Worm (Caenorhabditis elegans) whole organism, mixed stage, embryonic: ENCODE measurements around the gene bkip-1.

Source experiments
- M03D4.4 ChIP-seq: sonication (generic microtip); optimal IDR thresholded peaks from 2 replicates; lab custom pipeline; 2017; ENCODE audit warnings: mild to moderate bottlenecking, missing genetic modification characterization, missing compliant biosample characterization
- blmp-1 ChIP-seq: fragments of 150-350 bp; optimal IDR thresholded peaks from 2 replicates; lab custom pipeline; 2014; ENCODE audit warnings: missing biosample characterization, missing genetic modification characterization
- ceh-39 ChIP-seq: fragments of 150-350 bp; optimal IDR thresholded peaks from 2 replicates; lab custom pipeline; 2014; ENCODE audit warnings: missing biosample characterization, missing genetic modification characterization
- ceh-43 ChIP-seq: fragments of 200-800 bp; sonication (Bioruptor generic); optimal IDR thresholded peaks from 2 replicates; lab custom pipeline; 2018; ENCODE audit warnings: mild to moderate bottlenecking, missing genetic modification characterization, moderate library complexity, missing compliant biosample characterization
- ceh-83 ChIP-seq: fragments of 200-800 bp; sonication (Bioruptor generic); optimal IDR thresholded peaks from 2 replicates; lab custom pipeline; 2018; ENCODE audit warnings: mild to moderate bottlenecking, missing genetic modification characterization, missing compliant biosample characterization
- ces-1 ChIP-seq: fragments of 150-350 bp; optimal IDR thresholded peaks from 2 replicates; lab custom pipeline; 2014; ENCODE audit warnings: missing biosample characterization, missing genetic modification reagents, missing genetic modification characterization
- cnd-1 ChIP-seq: fragments of 200-800 bp; sonication (Bioruptor generic); optimal IDR thresholded peaks from 2 replicates; lab custom pipeline; 2018; ENCODE audit warnings: mild to moderate bottlenecking, missing genetic modification characterization, missing compliant biosample characterization
- drap-1 ChIP-seq: fragments of 200-800 bp; sonication (Bioruptor generic); optimal IDR thresholded peaks from 3 replicates; lab custom pipeline; 2018; ENCODE audit warnings: mild to moderate bottlenecking, missing genetic modification characterization, missing compliant biosample characterization
- elt-1 ChIP-seq: sonication (generic microtip); optimal IDR thresholded peaks from 2 replicates; lab custom pipeline; 2017; ENCODE audit warnings: missing genetic modification characterization, mild to moderate bottlenecking, missing compliant biosample characterization, antibody characterized with exemption, moderate library complexity, borderline replicate concordance; ENCODE audit not compliant: insufficient read depth
- elt-3 ChIP-seq: fragments of 150-350 bp; optimal IDR thresholded peaks from 2 replicates; lab custom pipeline; 2014; ENCODE audit warnings: missing biosample characterization, missing genetic modification characterization
- flh-1 ChIP-seq: fragments of 200-800 bp; sonication (Bioruptor generic); optimal IDR thresholded peaks from 2 replicates; lab custom pipeline; 2018; ENCODE audit warnings: mild to moderate bottlenecking, missing genetic modification characterization, moderate library complexity, missing compliant biosample characterization
- ham-2 ChIP-seq: fragments of 200-800 bp; sonication (Bioruptor generic); optimal IDR thresholded peaks from 2 replicates; lab custom pipeline; 2018; ENCODE audit warnings: mild to moderate bottlenecking, missing genetic modification characterization, missing compliant biosample characterization
- hlh-1 ChIP-seq: fragments of 150-350 bp; optimal IDR thresholded peaks from 2 replicates; lab custom pipeline; 2014; ENCODE audit warnings: missing biosample characterization, missing genetic modification reagents, missing genetic modification characterization
- lin-13 ChIP-seq: fragments of 150-350 bp; optimal IDR thresholded peaks from 2 replicates; lab custom pipeline; 2014; ENCODE audit warnings: missing biosample characterization, missing genetic modification characterization
- lin-32 ChIP-seq: fragments of 200-800 bp; sonication (Bioruptor generic); optimal IDR thresholded peaks from 2 replicates; lab custom pipeline; 2018; ENCODE audit warnings: mild to moderate bottlenecking, missing genetic modification characterization, missing compliant biosample characterization
- lsy-2 ChIP-seq: fragments of 150-350 bp; optimal IDR thresholded peaks from 2 replicates; lab custom pipeline; 2014; ENCODE audit warnings: missing biosample characterization, missing genetic modification characterization
- mab-5 ChIP-seq: fragments of 150-350 bp; optimal IDR thresholded peaks from 2 replicates; lab custom pipeline; 2014; ENCODE audit warnings: missing biosample characterization, missing genetic modification characterization
- mls-2 ChIP-seq: sonication (generic microtip); optimal IDR thresholded peaks from 2 replicates; lab custom pipeline; 2016; ENCODE audit warnings: mild to moderate bottlenecking, missing genetic modification characterization, moderate library complexity, missing compliant biosample characterization
- nhr-12 ChIP-seq: fragments of 150-350 bp; optimal IDR thresholded peaks from 2 replicates; lab custom pipeline; 2014; ENCODE audit warnings: missing biosample characterization, missing genetic modification characterization
- nhr-2 ChIP-seq: fragments of 150-350 bp; optimal IDR thresholded peaks from 2 replicates; lab custom pipeline; 2014; ENCODE audit warnings: missing biosample characterization, missing genetic modification characterization
- nhr-237 ChIP-seq: fragments of 150-350 bp; optimal IDR thresholded peaks from 2 replicates; lab custom pipeline; 2014; ENCODE audit warnings: missing biosample characterization, missing genetic modification characterization
- nhr-28 ChIP-seq: fragments of 150-350 bp; optimal IDR thresholded peaks from 2 replicates; lab custom pipeline; 2014; ENCODE audit warnings: missing biosample characterization, missing genetic modification characterization
- nhr-76 ChIP-seq: sonication (generic microtip); optimal IDR thresholded peaks from 2 replicates; lab custom pipeline; 2017; ENCODE audit warnings: missing biosample characterization, missing genetic modification characterization
- pha-4 ChIP-seq: fragments of 150-350 bp; optimal IDR thresholded peaks from 2 replicates; lab custom pipeline; 2018; ENCODE audit warnings: missing biosample characterization, missing genetic modification reagents, missing genetic modification characterization
- sem-2 ChIP-seq: fragments of 200-800 bp; sonication (Bioruptor generic); optimal IDR thresholded peaks from 2 replicates; lab custom pipeline; 2018; ENCODE audit warnings: mild to moderate bottlenecking, missing genetic modification characterization, missing compliant biosample characterization
- snpc-4 ChIP-seq: fragments of 150-350 bp; optimal IDR thresholded peaks from 2 replicates; lab custom pipeline; 2014; ENCODE audit warnings: missing biosample characterization, missing genetic modification characterization
- tbx-8 ChIP-seq: fragments of 200-800 bp; sonication (Bioruptor generic); optimal IDR thresholded peaks from 2 replicates; lab custom pipeline; 2018; ENCODE audit warnings: mild to moderate bottlenecking, missing genetic modification characterization, moderate library complexity, missing compliant biosample characterization
- unc-120 ChIP-seq: sonication (generic microtip); optimal IDR thresholded peaks from 2 replicates; lab custom pipeline; 2017; ENCODE audit warnings: missing genetic modification characterization, missing compliant biosample characterization; ENCODE audit not compliant: poor library complexity, severe bottlenecking
- unc-39 ChIP-seq: fragments of 150-350 bp; optimal IDR thresholded peaks from 2 replicates; lab custom pipeline; 2014; ENCODE audit warnings: missing biosample characterization, missing genetic modification characterization
- unc-62 ChIP-seq: fragments of 150-350 bp; optimal IDR thresholded peaks from 2 replicates; lab custom pipeline; 2014; ENCODE audit warnings: missing biosample characterization, missing genetic modification reagents, missing genetic modification characterization
- zip-8 ChIP-seq: fragments of 150-350 bp; optimal IDR thresholded peaks from 2 replicates; lab custom pipeline; 2014; ENCODE audit warnings: missing biosample characterization, missing genetic modification characterization
- ztf-11 ChIP-seq: fragments of 150-350 bp; optimal IDR thresholded peaks from 2 replicates; lab custom pipeline; 2014; ENCODE audit warnings: missing biosample characterization, missing genetic modification characterization

Gene bkip-1

ce11 chrII:14068607-14069006 lies 32.5 kb upstream of the bkip-1 start, which contains the start of gene xrn-1:
Gene xrn-1, plus strand, starts transcription at chrII:14068907.
- TF ChIP-seq nhr-76 (no peak), sem-2 (GFP tag; lab: Kevin White, UChicago) (no peak), M03D4.4 (tag; lab: Kevin White, UChicago) (no peak), nhr-28 (tag; lab: Kevin White, UChicago) (no peak), nhr-2 (tag; lab: Kevin White, UChicago) (no peak), nhr-237 (tag; lab: Kevin White, UChicago) (no peak), pha-4 (tag; lab: Kevin White, UChicago) (no peak), ham-2 (GFP tag; lab: Kevin White, UChicago) (no peak), ztf-11 (tag; lab: Kevin White, UChicago) (no peak), flh-1 (GFP tag; lab: Kevin White, UChicago) (no peak), ceh-43 (GFP tag; lab: Kevin White, UChicago) (no peak), nhr-12 (tag; lab: Kevin White, UChicago) (no peak)

DNA sequence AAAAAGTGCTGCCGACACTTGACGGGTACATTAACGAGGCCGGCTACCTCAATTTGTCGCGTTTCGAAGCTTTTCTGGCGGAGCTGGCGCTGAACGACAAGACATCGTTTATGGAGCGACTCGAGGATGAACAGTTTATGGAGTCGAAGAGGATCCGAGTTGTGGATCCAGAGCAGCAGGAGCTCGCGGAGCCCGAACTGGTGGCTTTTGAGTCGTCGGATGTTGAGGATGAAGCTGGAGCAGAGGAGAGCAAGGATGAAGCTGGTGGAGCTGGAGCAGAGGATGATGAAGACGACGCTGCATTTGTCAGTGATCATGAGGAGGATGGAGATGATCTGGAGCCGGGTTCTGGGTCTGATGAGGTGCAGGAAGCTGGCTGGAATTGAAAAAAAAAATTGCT lies 26.2 kb upstream of the bkip-1 start:
- TF ChIP-seq elt-3 (no peak), ztf-11 (tag; lab: Kevin White, UChicago) (no peak), lsy-2 (no peak), elt-1 (no peak), cnd-1 (tag; lab: Kevin White, UChicago) (no peak), tbx-8 (no peak), ceh-39 (tag; lab: Kevin White, UChicago) (no peak), flh-1 (GFP tag; lab: Kevin White, UChicago) (no peak), pha-4 (tag; lab: Kevin White, UChicago) (no peak), nhr-2 (tag; lab: Kevin White, UChicago) (no peak), unc-120 (tag; lab: Kevin White, UChicago) (no peak), nhr-12 (tag; lab: Kevin White, UChicago) (no peak), snpc-4 (tag; lab: Kevin White, UChicago) (no peak)

DNA sequence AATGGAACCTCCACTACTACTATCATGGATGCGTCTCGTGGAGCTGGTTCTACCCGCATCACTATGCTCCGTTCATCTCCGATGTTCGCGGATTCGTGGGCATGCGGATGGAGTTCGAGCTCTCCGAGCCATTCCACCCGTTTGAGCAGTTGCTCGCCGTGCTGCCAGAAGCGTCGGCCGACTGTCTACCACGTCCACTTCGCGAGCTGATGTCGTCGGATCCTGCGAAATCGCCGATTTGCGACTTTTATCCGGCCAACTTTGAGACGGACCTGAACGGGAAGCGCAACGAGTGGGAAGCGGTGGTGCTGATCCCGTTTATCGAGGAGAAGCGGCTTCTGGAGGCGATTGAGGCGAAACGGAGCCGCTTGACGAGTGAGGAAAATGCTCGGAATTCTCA lies 23.2 kb upstream of the bkip-1 start:
- TF ChIP-seq elt-1 = no peak
- no peak for TF ChIP-seq nhr-12 (tag; lab: Kevin White, UChicago)
- no peak for TF ChIP-seq flh-1 (GFP tag; lab: Kevin White, UChicago)
- TF ChIP-seq hlh-1 = no peak
- no peak for TF ChIP-seq cnd-1 (tag; lab: Kevin White, UChicago)
- TF ChIP-seq ztf-11 (tag; lab: Kevin White, UChicago) = no peak
- TF ChIP-seq ceh-43 (GFP tag; lab: Kevin White, UChicago) = no peak
- no peak for TF ChIP-seq ces-1 (GFP tag; lab: Kevin White, UChicago)
- TF ChIP-seq M03D4.4 (tag; lab: Kevin White, UChicago) = no peak
- TF ChIP-seq blmp-1 (tag; lab: Kevin White, UChicago) = no peak
- no peak for TF ChIP-seq unc-120 (tag; lab: Kevin White, UChicago)
- TF ChIP-seq mab-5 = no peak
- TF ChIP-seq ceh-39 (tag; lab: Kevin White, UChicago) = no peak
- TF ChIP-seq drap-1 (GFP tag; lab: Kevin White, UChicago) = no peak

- no peak for TF ChIP-seq lsy-2
- no peak for TF ChIP-seq snpc-4 (tag; lab: Kevin White, UChicago)
- no peak for TF ChIP-seq sem-2 (GFP tag; lab: Kevin White, UChicago)
- no peak for TF ChIP-seq unc-39
- no peak for TF ChIP-seq nhr-2 (tag; lab: Kevin White, UChicago)
- no peak for TF ChIP-seq lin-13 (tag; lab: Kevin White, UChicago)
- no peak for TF ChIP-seq nhr-76
- no peak for TF ChIP-seq cnd-1 (tag; lab: Kevin White, UChicago)
- TF ChIP-seq mls-2 (tag; lab: Kevin White, UChicago) = no peak
- no peak for TF ChIP-seq tbx-8
- no peak for TF ChIP-seq unc-62 (GFP tag; lab: Kevin White, UChicago)
- TF ChIP-seq elt-3 = no peak
- TF ChIP-seq ham-2 (GFP tag; lab: Kevin White, UChicago) = no peak
- TF ChIP-seq zip-8 = no peak
- no peak for TF ChIP-seq ceh-43 (GFP tag; lab: Kevin White, UChicago)
- TF ChIP-seq elt-1 = no peak
- TF ChIP-seq nhr-237 (tag; lab: Kevin White, UChicago) = no peak
Measured at ce11 chrII:14086931-14087330, 14.1 kb upstream of the bkip-1 start.

ce11 chrII:14089796-14090372 lies 11.2 kb upstream of the bkip-1 start:
- TF ChIP-seq ces-1 (GFP tag; lab: Kevin White, UChicago) = no peak
- TF ChIP-seq ceh-83 (GFP tag; lab: Kevin White, UChicago) = no peak
- no peak for TF ChIP-seq nhr-28 (tag; lab: Kevin White, UChicago)
- no peak for TF ChIP-seq lin-32 (GFP tag; lab: Kevin White, UChicago)
- TF ChIP-seq pha-4 (tag; lab: Kevin White, UChicago) = no peak
- TF ChIP-seq ceh-43 (GFP tag; lab: Kevin White, UChicago) = no peak
- no peak for TF ChIP-seq ceh-39 (tag; lab: Kevin White, UChicago)
- TF ChIP-seq nhr-12 (tag; lab: Kevin White, UChicago) = no peak
- TF ChIP-seq ham-2 (GFP tag; lab: Kevin White, UChicago) = no peak
- no peak for TF ChIP-seq nhr-237 (tag; lab: Kevin White, UChicago)
- TF ChIP-seq blmp-1 (tag; lab: Kevin White, UChicago) = no peak
- TF ChIP-seq M03D4.4 (tag; lab: Kevin White, UChicago) = no peak
